Fruit fly (Drosophila melanogaster) whole organism: ENCODE measurements around the gene eIF3d1.

Source experiments
- CG8478 ChIP-seq: fragments of >200 bp; optimal IDR thresholded peaks from 2 replicates; lab custom pipeline; 2018; ENCODE audit warnings: inconsistent platforms
- Dll ChIP-seq: fragments of >200 bp; optimal IDR thresholded peaks from 2 replicates; lab custom pipeline; 2017
- EcR ChIP-seq, 2 experiments: fragments of >200 bp; optimal IDR thresholded peaks; 2 replicates each; lab custom pipeline; 2017; ENCODE audit warnings: missing biosample characterization in 2 of 2, missing genetic modification characterization in 2 of 2, missing genetic modification reagents in 2 of 2
- pan ChIP-seq: fragments of >200 bp; optimal IDR thresholded peaks from 2 replicates; lab custom pipeline; 2017
- psq ChIP-seq: fragments of >200 bp; optimal IDR thresholded peaks from 2 replicates; lab custom pipeline; 2017
- usp ChIP-seq: fragments of >200 bp; optimal IDR thresholded peaks from 2 replicates; lab custom pipeline; 2017; ENCODE audit warnings: missing biosample characterization, missing genetic modification characterization, mixed read lengths

dm6 chr3R:23683757-23684156, 3.9 kb downstream of the eIF3d1 start, which contains the start of gene CG18754:
- TF ChIP-seq psq (lab: Kevin White, UChicago) (no peak), CG8478 (lab: Kevin White, UChicago) (no peak), Dll (lab: Kevin White, UChicago) (no peak), usp (no peak), pan (lab: Kevin White, UChicago) (no peak), EcR (GFP tag; optimal IDR thresholded peaks at IDR 0.05; lab: Kevin White, UChicago) (no peak)
